Fruit fly (Drosophila melanogaster) whole organism, wandering third instar larva: ENCODE measurements around the gene CG15142.

ENCODE experiments used
- Abd-B ChIP-seq: fragments of >200 bp; optimal IDR thresholded peaks from 2 replicates; lab custom pipeline; 2017; ENCODE audit warnings: missing biosample characterization, missing genetic modification characterization
- CG32264 ChIP-seq: fragments of 200-800 bp; sonication (Bioruptor generic); optimal IDR thresholded peaks from 2 replicates; lab custom pipeline; 2016; ENCODE audit warnings: missing biosample characterization, missing genetic modification characterization
- CG9705 ChIP-seq: fragments of 200-800 bp; sonication (Bioruptor generic); optimal IDR thresholded peaks from 2 replicates; lab custom pipeline; 2018; ENCODE audit warnings: missing biosample characterization, mild to moderate bottlenecking, missing genetic modification characterization
- CrebA ChIP-seq: fragments of 200-800 bp; sonication (Bioruptor generic); optimal IDR thresholded peaks from 2 replicates; lab custom pipeline; 2016; ENCODE audit warnings: missing biosample characterization, mild to moderate bottlenecking, missing genetic modification characterization, borderline replicate concordance
- Dfd ChIP-seq: fragments of >200 bp; optimal IDR thresholded peaks from 2 replicates; lab custom pipeline; 2017; ENCODE audit warnings: missing biosample characterization, missing genetic modification characterization
- Dif ChIP-seq: fragments of 200-275, 200-300 bp; sonication (Bioruptor generic); optimal IDR thresholded peaks from 2 replicates; lab custom pipeline; 2018; ENCODE audit warnings: missing biosample characterization, missing genetic modification characterization; ENCODE audit not compliant: partially characterized antibody
- GATAd ChIP-seq: sonication (Bioruptor generic); optimal IDR thresholded peaks from 2 replicates; lab custom pipeline; 2016; ENCODE audit warnings: missing biosample characterization, missing genetic modification characterization
- HLH106 ChIP-seq: fragments of 200-800 bp; optimal IDR thresholded peaks from 3 replicates; lab custom pipeline; 2019; ENCODE audit warnings: missing biosample characterization, mild to moderate bottlenecking, missing genetic modification characterization, moderate library complexity
- Hnf4 ChIP-seq: fragments of 200-800 bp; sonication (Bioruptor generic); optimal IDR thresholded peaks from 2 replicates; lab custom pipeline; 2016; ENCODE audit warnings: missing biosample characterization, mild to moderate bottlenecking, missing genetic modification characterization
- Hr78 ChIP-seq: fragments of >200 bp; optimal IDR thresholded peaks from 2 replicates; lab custom pipeline; 2017; ENCODE audit warnings: missing biosample characterization, missing genetic modification characterization
- Hr83 ChIP-seq: fragments of 200-300 bp; sonication (Bioruptor generic); optimal IDR thresholded peaks from 2 replicates; lab custom pipeline; 2016; ENCODE audit warnings: missing biosample characterization, mild to moderate bottlenecking, missing genetic modification characterization, moderate library complexity; ENCODE audit not compliant: poor library complexity, severe bottlenecking
- Jra ChIP-seq: sonication (Bioruptor generic); optimal IDR thresholded peaks from 2 replicates; lab custom pipeline; 2016; ENCODE audit warnings: missing biosample characterization, missing genetic modification characterization
- Mio ChIP-seq: sonication (Bioruptor generic); optimal IDR thresholded peaks from 2 replicates; lab custom pipeline; 2016; ENCODE audit warnings: missing biosample characterization, missing genetic modification characterization
- Myc ChIP-seq: fragments of >200 bp; optimal IDR thresholded peaks from 2 replicates; lab custom pipeline; 2017
- N ChIP-seq: fragments of >200 bp; optimal IDR thresholded peaks from 2 replicates; lab custom pipeline; 2018; ENCODE audit warnings: missing biosample characterization, missing external identifiers, missing genetic modification characterization
- OdsH ChIP-seq: fragments of 200-800 bp; sonication (Bioruptor generic); optimal IDR thresholded peaks from 2 replicates; lab custom pipeline; 2016; ENCODE audit warnings: missing biosample characterization, mild to moderate bottlenecking, missing genetic modification characterization
- Rel ChIP-seq, 2 experiments: fragments of 200-800 bp; sonication (Bioruptor generic) in 1 of 2; optimal IDR thresholded peaks; 2 replicates in 1 of 2; 3 replicates in 1 of 2; lab custom pipeline; 2016 to 2019; ENCODE audit warnings: mild to moderate bottlenecking in 2 of 2, missing biosample characterization in 2 of 2, missing genetic modification characterization in 2 of 2, moderate library complexity in 1 of 2
- Sp1 ChIP-seq: fragments of 200-800 bp; sonication (Bioruptor generic); optimal IDR thresholded peaks from 3 replicates; lab custom pipeline; 2019; ENCODE audit warnings: missing biosample characterization, mild to moderate bottlenecking, missing genetic modification characterization, moderate library complexity
- Vsx2 ChIP-seq: fragments of 200-300, 225-300 bp; sonication (Bioruptor generic); optimal IDR thresholded peaks from 2 replicates; lab custom pipeline; 2018; ENCODE audit warnings: missing biosample characterization, missing genetic modification characterization; ENCODE audit not compliant: partially characterized antibody
- br ChIP-seq: fragments of 200-800 bp; sonication (Bioruptor generic); optimal IDR thresholded peaks from 2 replicates; lab custom pipeline; 2016; ENCODE audit warnings: missing biosample characterization, missing genetic modification characterization
- brk ChIP-seq: fragments of 200-800 bp; sonication (Bioruptor generic); optimal IDR thresholded peaks from 2 replicates; lab custom pipeline; 2016; ENCODE audit warnings: missing biosample characterization, mild to moderate bottlenecking, missing genetic modification characterization
- dl ChIP-seq, 2 experiments: fragments of 175-275, 200-275 bp in 1 of 2; fragments of 200-275 bp in 1 of 2; sonication (Bioruptor generic); optimal IDR thresholded peaks; lab custom pipeline; 2018; ENCODE audit warnings: mild to moderate bottlenecking in 2 of 2, missing biosample characterization in 2 of 2, missing genetic modification characterization in 2 of 2, moderate library complexity in 2 of 2; ENCODE audit not compliant: partially characterized antibody in 2 of 2, insufficient read depth in 1 of 2
- dmrt93B ChIP-seq: fragments of 200-800 bp; sonication (Bioruptor generic); optimal IDR thresholded peaks from 2 replicates; lab custom pipeline; 2018; ENCODE audit warnings: missing biosample characterization, mild to moderate bottlenecking, missing genetic modification characterization
- dsf ChIP-seq: sonication (Bioruptor generic); optimal IDR thresholded peaks from 2 replicates; lab custom pipeline; 2016; ENCODE audit warnings: missing biosample characterization, missing genetic modification characterization, borderline replicate concordance
- ey ChIP-seq: fragments of 200-800 bp; sonication (Bioruptor generic); optimal IDR thresholded peaks from 2 replicates; lab custom pipeline; 2016; ENCODE audit warnings: missing biosample characterization, missing genetic modification characterization
- foxo ChIP-seq, 2 experiments: fragments of 200-800 bp; sonication (Bioruptor generic); optimal IDR thresholded peaks; 2 replicates in 1 of 2; 3 replicates in 1 of 2; lab custom pipeline; 2016 to 2017; ENCODE audit warnings: missing biosample characterization in 2 of 2, missing genetic modification characterization in 2 of 2
- fru ChIP-seq: fragments of 200-800 bp; sonication (Bioruptor generic); optimal IDR thresholded peaks from 3 replicates; lab custom pipeline; 2016; ENCODE audit warnings: missing biosample characterization, mild to moderate bottlenecking, missing genetic modification characterization
- h ChIP-seq: fragments of 200-800 bp; sonication (Bioruptor generic); optimal IDR thresholded peaks from 3 replicates; lab custom pipeline; 2016; ENCODE audit warnings: missing biosample characterization, mild to moderate bottlenecking, missing genetic modification characterization
- jim ChIP-seq: fragments of 175-275, 200-325 bp; sonication (Bioruptor generic); optimal IDR thresholded peaks from 2 replicates; lab custom pipeline; 2016; ENCODE audit warnings: missing biosample characterization, mild to moderate bottlenecking, missing genetic modification characterization
- lola ChIP-seq: fragments of >200 bp; optimal IDR thresholded peaks from 2 replicates; lab custom pipeline; 2017; ENCODE audit warnings: missing biosample characterization, missing genetic modification characterization
- pan ChIP-seq: fragments of >200 bp; optimal IDR thresholded peaks from 2 replicates; lab custom pipeline; 2017
- psq ChIP-seq: fragments of 200-800 bp; sonication (Bioruptor generic); optimal IDR thresholded peaks from 3 replicates; lab custom pipeline; 2017; ENCODE audit warnings: missing biosample characterization, mild to moderate bottlenecking, missing genetic modification characterization, moderate library complexity
- rgr ChIP-seq: fragments of 200-800 bp; sonication (Bioruptor generic); optimal IDR thresholded peaks from 3 replicates; lab custom pipeline; 2016; ENCODE audit warnings: missing biosample characterization, mild to moderate bottlenecking, missing genetic modification characterization
- sage ChIP-seq: fragments of 200-800 bp; sonication (Bioruptor generic); optimal IDR thresholded peaks from 2 replicates; lab custom pipeline; 2016; ENCODE audit warnings: missing biosample characterization, mild to moderate bottlenecking, missing genetic modification characterization
- sv ChIP-seq: fragments of 200-800 bp; sonication (Bioruptor generic); optimal IDR thresholded peaks from 3 replicates; lab custom pipeline; 2016; ENCODE audit warnings: missing biosample characterization, missing genetic modification characterization
- tai ChIP-seq: sonication (Bioruptor generic); optimal IDR thresholded peaks from 2 replicates; lab custom pipeline; 2016; ENCODE audit warnings: missing biosample characterization, missing genetic modification characterization
- usp ChIP-seq: fragments of >200 bp; optimal IDR thresholded peaks from 2 replicates; lab custom pipeline; 2017; ENCODE audit warnings: missing biosample characterization, missing genetic modification characterization
- woc ChIP-seq: sonication (Bioruptor generic); optimal IDR thresholded peaks from 2 replicates; lab custom pipeline; 2016; ENCODE audit warnings: missing biosample characterization, mild to moderate bottlenecking, missing genetic modification characterization

Gene CG15142

dm6 chr2L:17452084-17452483 lies 46.5 kb downstream of the CG15142 start:
- TF ChIP-seq Dfd (GFP tag; lab: Kevin White, UChicago) (no peak), dmrt93B (GFP tag; lab: Kevin White, UChicago) (no peak), N (GFP tag; lab: Kevin White, UChicago) (no peak), HLH106 (tag; lab: Kevin White, UChicago) (no peak), CG32264 (GFP tag; lab: Kevin White, UChicago) (no peak), psq (GFP tag; lab: Kevin White, UChicago) (no peak), tai (GFP tag; lab: Kevin White, UChicago) (no peak), h (GFP tag; lab: Kevin White, UChicago) (no peak), br (GFP tag; lab: Kevin White, UChicago) (no peak), usp (GFP tag; lab: Kevin White, UChicago) (no peak), fru (GFP tag; lab: Kevin White, UChicago) (no peak)

- no peak for TF ChIP-seq Dfd (GFP tag; lab: Kevin White, UChicago)
- no peak for TF ChIP-seq usp (GFP tag; lab: Kevin White, UChicago)
- TF ChIP-seq lola (GFP tag; lab: Kevin White, UChicago), result no peak
- peak; percentile 20 for TF ChIP-seq dmrt93B (GFP tag; lab: Kevin White, UChicago)
- no peak for TF ChIP-seq Vsx2 (GFP tag; lab: Kevin White, UChicago)
- TF ChIP-seq HLH106 (tag; lab: Kevin White, UChicago), result peak; percentile 72
- TF ChIP-seq Rel (GFP tag; optimal IDR thresholded peaks at IDR 0.05; lab: Kevin White, UChicago), result no peak
- TF ChIP-seq Rel (tag; optimal IDR thresholded peaks at IDR 0.05; lab: Kevin White, UChicago), result no peak
- TF ChIP-seq Hnf4 (GFP tag; lab: Kevin White, UChicago), result peak; percentile 73
- TF ChIP-seq brk, result peak; percentile 3
- no peak for TF ChIP-seq Hr83 (GFP tag; lab: Kevin White, UChicago)
- TF ChIP-seq sv (GFP tag; lab: Kevin White, UChicago), result peak; percentile 7
- no peak for TF ChIP-seq CrebA (GFP tag; lab: Kevin White, UChicago)
- TF ChIP-seq Sp1, result peak; percentile 75
- TF ChIP-seq fru (GFP tag; lab: Kevin White, UChicago), result peak; percentile 79
- TF ChIP-seq foxo (GFP tag; optimal IDR thresholded peaks at IDR 0.05; lab: Kevin White, UChicago), result peak in 1 of 2 experiments; percentile 83
- no peak for TF ChIP-seq GATAd (GFP tag; lab: Kevin White, UChicago)
- peak; percentile 82 for TF ChIP-seq h (GFP tag; lab: Kevin White, UChicago)
- no peak for TF ChIP-seq Abd-B (GFP tag; lab: Kevin White, UChicago)
- no peak for TF ChIP-seq N (GFP tag; lab: Kevin White, UChicago)
- no peak for TF ChIP-seq Myc (lab: Kevin White, UChicago)
- peak; percentile 78 for TF ChIP-seq OdsH (GFP tag; lab: Kevin White, UChicago)
- peak; percentile 32 for TF ChIP-seq Dif
- peak; percentile 27 for TF ChIP-seq CG32264 (GFP tag; lab: Kevin White, UChicago)
- TF ChIP-seq ey (GFP tag; lab: Kevin White, UChicago), result peak; percentile 77
- TF ChIP-seq woc (GFP tag; lab: Kevin White, UChicago), result peak; percentile 47
- peak; percentile 65 for TF ChIP-seq psq (GFP tag; lab: Kevin White, UChicago)
- peak; percentile 71 for TF ChIP-seq Jra
- no peak for TF ChIP-seq pan (lab: Kevin White, UChicago)
- TF ChIP-seq CG9705, result peak; percentile 43
- TF ChIP-seq dl (GFP tag; optimal IDR thresholded peaks at IDR 0.05; lab: Kevin White, UChicago; ENCODE audit: insufficient read depth in 1 of 2, partially characterized antibody in 2 of 2), result peak in 1 of 2 experiments; percentile 63
- TF ChIP-seq tai (GFP tag; lab: Kevin White, UChicago), result peak; percentile 8
- TF ChIP-seq Mio (GFP tag; lab: Kevin White, UChicago), result no peak
- no peak for TF ChIP-seq Hr78 (GFP tag; lab: Kevin White, UChicago)
- peak; percentile 64 for TF ChIP-seq br (GFP tag; lab: Kevin White, UChicago)
- TF ChIP-seq sage (GFP tag; lab: Kevin White, UChicago), result no peak
- TF ChIP-seq dsf (GFP tag; lab: Kevin White, UChicago), result no peak
- peak; percentile 86 for TF ChIP-seq rgr (GFP tag; lab: Kevin White, UChicago)
- no peak for TF ChIP-seq jim (GFP tag; lab: Kevin White, UChicago)
Observed at dm6 chr2L:17450505-17451415, 47.9 kb downstream of the CG15142 start.
